Fruit fly (Drosophila melanogaster) whole organism: ENCODE data around the gene Tbcd.

Source experiments
- EcR ChIP-seq, 2 experiments: fragments of >200 bp; optimal IDR thresholded peaks; 2 replicates each; lab custom pipeline; 2017; ENCODE audit warnings: missing biosample characterization in 2 of 2, missing genetic modification characterization in 2 of 2, missing genetic modification reagents in 2 of 2
- pan ChIP-seq: fragments of >200 bp; optimal IDR thresholded peaks from 2 replicates; lab custom pipeline; 2017
- psq ChIP-seq: fragments of >200 bp; optimal IDR thresholded peaks from 2 replicates; lab custom pipeline; 2017
- usp ChIP-seq: fragments of >200 bp; optimal IDR thresholded peaks from 2 replicates; lab custom pipeline; 2017; ENCODE audit warnings: missing biosample characterization, missing genetic modification characterization, mixed read lengths

DNA sequence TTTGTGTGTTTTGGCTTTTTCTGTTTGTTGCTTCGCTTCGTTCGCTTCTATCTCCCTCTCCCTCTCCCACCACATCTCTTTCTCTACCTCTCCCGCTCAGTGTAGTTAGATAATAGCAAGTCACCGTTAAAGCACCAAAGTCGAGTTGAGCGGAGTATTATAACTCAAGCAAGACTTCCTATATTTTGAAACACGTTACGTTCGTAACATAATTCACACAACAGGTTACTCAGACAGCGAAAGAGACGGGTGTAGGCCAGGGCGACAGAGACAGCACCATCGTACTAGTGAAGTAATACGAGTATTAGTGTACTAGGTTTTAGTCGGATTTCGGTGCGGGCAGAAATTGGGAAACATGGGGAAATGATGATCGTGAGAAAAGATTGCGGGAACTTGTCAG lies 26.3 kb downstream of the Tbcd start:
- TF ChIP-seq EcR (GFP tag; optimal IDR thresholded peaks at IDR 0.05; lab: Kevin White, UChicago) = no peak
- no peak for TF ChIP-seq psq (lab: Kevin White, UChicago)
- no peak for TF ChIP-seq usp
- no peak for TF ChIP-seq pan (lab: Kevin White, UChicago)
